Fruit fly (Drosophila melanogaster): ENCODE measurements around the gene prd.

prd gene

DNA sequence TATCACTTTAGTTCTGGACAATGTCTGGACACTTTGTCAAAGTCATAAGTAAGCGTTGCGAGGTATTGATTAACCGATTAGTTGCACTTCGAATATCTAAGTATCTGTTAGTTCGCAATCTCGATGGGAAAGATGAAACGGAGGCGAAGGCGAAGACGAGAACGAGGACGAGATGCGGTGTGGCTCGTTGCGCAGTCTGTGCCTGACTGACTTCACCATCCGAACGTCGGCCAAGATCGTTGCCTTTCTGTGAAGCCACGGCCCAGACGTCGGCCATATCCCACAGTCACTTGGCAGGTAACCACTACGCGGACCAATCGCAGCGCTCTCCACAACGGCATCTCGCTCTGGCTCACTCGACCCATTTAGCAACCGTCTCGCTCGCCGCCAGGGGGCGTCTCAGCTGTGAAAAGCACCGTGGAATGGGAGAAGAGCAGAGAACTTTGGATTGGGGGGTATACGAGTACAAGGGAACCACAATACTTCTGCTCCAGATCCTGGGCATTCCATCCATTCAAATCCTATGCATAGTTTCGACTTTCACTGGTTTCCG is at the start of gene prd:
TSS of gene prd (minus strand) at position 209 of the 553 bp plus-strand sequence.
- TF ChIP-seq Sin3A (optimal IDR thresholded peaks at IDR 0.05) = no peak
- no peak for TF ChIP-seq Myc (optimal IDR thresholded peaks at IDR 0.05)
- no peak for TF ChIP-seq insv (optimal IDR thresholded peaks at IDR 0.05)
- no peak for TF ChIP-seq ttk (optimal IDR thresholded peaks at IDR 0.05)
- TF ChIP-seq psq (optimal IDR thresholded peaks at IDR 0.05) = no peak
- TF ChIP-seq h (optimal IDR thresholded peaks at IDR 0.05) = no peak

DNA sequence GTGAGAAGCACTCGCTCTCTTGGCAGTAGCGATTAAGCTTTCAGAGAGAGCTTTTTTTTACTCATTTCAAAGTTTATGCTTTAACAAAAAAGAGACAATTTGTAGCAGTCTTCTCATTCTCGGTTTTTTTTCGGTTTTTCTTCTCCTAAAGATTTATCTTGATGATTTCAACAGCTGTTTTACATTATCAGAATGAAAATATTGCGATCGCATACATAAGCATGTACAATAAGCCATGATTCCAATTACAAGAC is 48.4 kb upstream of the prd start:
- TF ChIP-seq Myc (optimal IDR thresholded peaks at IDR 0.05) (no peak), ttk (optimal IDR thresholded peaks at IDR 0.05) (no peak), insv (optimal IDR thresholded peaks at IDR 0.05) (no peak), h (optimal IDR thresholded peaks at IDR 0.05) (no peak), psq (optimal IDR thresholded peaks at IDR 0.05) (no peak), Sin3A (optimal IDR thresholded peaks at IDR 0.05) (no peak)

DNA sequence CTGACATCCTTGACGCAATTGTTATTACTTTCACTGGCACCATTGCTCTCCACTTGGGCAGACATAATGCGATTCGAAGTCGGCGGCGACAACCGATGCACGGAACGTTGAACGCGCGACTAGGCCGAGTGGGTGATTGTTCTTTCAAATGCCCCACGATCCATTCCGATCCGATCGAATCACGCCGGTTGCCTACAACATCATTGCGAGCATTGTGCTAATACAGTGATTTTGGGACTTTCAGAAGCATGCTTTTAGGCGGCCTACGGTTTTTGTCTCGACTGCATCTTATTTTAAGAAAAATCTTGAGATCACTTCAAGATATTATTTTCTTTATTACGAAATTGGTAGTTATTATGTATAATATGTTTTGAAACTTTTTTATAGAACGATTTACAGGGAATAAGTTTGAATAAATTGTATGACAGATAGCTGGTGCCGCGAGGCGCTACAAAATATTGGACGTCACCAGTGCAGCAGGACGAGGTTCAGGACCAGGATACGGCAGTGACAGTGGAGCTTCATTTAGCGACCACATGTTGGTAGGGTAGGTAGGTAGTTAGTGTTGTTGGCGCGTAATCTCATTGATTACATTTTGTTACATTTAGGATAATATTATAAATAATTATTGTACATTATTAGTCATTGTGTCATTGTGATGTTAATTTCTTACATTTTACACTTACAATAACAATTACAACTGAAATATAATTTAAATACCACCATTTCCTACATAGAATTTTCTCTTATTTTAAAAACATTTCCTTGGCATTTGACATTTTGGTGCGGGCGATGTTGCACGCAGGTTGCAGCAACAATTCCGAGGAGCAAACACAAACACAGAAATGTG is 47.9 kb upstream of the prd start, which contains the start of gene rho-6:
TSS of gene rho-6 (minus strand) at position 137 of the 850 bp plus-strand sequence.
- TF ChIP-seq h (optimal IDR thresholded peaks at IDR 0.05) (no peak), Myc (optimal IDR thresholded peaks at IDR 0.05) (no peak), Sin3A (optimal IDR thresholded peaks at IDR 0.05) (no peak), psq (optimal IDR thresholded peaks at IDR 0.05) (no peak), insv (optimal IDR thresholded peaks at IDR 0.05) (no peak), ttk (optimal IDR thresholded peaks at IDR 0.05) (no peak)

DNA sequence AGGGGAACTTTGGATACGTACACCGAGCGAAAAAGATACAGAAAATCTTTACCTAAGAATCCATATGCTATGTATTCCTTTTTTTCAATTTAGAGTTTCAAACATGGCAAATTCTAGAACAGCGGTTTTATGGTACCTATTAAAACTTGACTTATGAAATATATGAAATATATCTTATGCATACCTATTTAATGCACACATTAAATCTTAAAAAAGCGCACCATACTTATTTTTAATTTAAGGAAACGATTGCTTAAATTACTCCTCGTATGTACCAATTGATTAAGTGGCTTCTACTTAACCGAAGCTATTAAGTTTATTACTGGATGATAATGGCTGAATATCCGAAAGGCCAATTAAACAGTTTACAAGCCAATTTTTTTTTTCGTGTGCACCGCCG is 34.4 kb upstream of the prd start:
- TF ChIP-seq insv (optimal IDR thresholded peaks at IDR 0.05) (no peak), psq (optimal IDR thresholded peaks at IDR 0.05) (no peak), Sin3A (optimal IDR thresholded peaks at IDR 0.05) (no peak), h (optimal IDR thresholded peaks at IDR 0.05) (no peak), Myc (optimal IDR thresholded peaks at IDR 0.05) (no peak), ttk (optimal IDR thresholded peaks at IDR 0.05) (no peak)

DNA sequence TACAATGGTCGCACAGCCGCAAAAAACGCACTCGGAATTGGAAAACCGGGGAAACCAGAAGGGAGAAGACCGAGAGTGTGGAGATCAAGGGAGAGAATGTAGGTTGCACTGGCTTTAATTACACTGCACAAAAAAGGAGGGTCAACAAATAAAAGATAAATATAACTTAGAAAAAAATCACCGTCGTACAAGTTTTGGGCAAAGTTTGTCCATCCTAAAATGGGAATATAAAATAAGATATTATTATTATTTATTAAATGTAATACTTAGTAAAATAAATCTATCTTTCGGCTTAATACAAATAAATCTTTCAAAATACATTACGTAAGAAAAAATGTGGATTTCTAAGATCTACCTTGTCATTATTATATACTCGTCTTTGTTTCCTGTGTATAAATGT is 30.2 kb upstream of the prd start:
- no peak for TF ChIP-seq Sin3A (optimal IDR thresholded peaks at IDR 0.05)
- TF ChIP-seq insv (optimal IDR thresholded peaks at IDR 0.05) = no peak
- no peak for TF ChIP-seq Myc (optimal IDR thresholded peaks at IDR 0.05)
- no peak for TF ChIP-seq h (optimal IDR thresholded peaks at IDR 0.05)
- TF ChIP-seq psq (optimal IDR thresholded peaks at IDR 0.05) = no peak

DNA sequence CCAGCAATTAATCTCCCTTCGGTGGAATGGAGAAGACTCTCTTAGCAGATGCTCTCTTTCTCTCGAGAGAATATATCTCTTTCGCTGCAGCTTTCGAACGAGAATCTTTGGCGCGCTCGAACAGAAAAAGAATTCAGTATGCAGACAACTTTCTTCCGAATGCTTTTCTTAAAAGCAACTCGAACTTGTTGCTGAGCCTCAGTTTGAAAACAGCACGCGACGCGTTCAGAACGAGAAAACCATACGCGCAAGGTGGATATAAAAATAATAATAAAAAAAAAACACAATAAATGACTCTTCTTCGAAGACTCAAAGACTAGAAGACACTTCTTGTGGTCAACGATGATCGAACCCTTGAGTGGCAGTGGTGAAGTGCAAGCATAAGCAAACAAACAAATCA is 28.5 kb upstream of the prd start, which contains the start of gene CG17211:
TSS of gene CG17211 (plus strand) at position 202 of the 400 bp plus-strand sequence.
- TF ChIP-seq ttk (optimal IDR thresholded peaks at IDR 0.05) (no peak), psq (optimal IDR thresholded peaks at IDR 0.05) (no peak), Myc (optimal IDR thresholded peaks at IDR 0.05) (no peak), h (optimal IDR thresholded peaks at IDR 0.05) (no peak), insv (optimal IDR thresholded peaks at IDR 0.05) (no peak), Sin3A (optimal IDR thresholded peaks at IDR 0.05) (no peak)

DNA sequence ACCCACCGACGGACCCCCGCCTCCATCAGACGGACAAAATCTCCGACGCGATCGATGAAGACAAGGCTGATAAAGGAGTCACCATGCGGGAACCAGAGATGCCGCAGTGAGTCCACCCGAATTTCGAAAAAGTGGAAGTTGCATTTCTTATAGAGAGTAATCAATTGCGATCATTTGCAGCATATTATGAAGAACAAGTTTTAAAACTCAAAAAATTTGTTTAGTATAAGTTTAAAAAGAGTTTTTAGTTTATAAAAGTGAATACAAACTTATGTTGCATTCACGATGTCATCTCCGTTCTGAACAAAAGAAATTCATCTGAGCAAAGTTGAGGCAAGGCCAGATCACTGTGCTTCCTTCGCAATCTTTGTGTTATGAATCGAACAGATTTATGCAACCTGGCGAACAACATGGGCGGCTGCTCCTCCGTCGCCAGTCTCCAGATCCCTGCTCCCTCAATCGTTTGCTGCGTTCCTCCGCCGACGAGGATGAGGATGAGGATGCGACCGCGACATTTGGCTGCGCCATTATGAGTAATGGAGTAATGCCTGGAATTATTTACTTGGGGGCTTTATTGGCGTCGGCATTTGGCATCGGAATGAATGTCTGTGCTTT is 27.4 kb upstream of the prd start:
- TF ChIP-seq psq (optimal IDR thresholded peaks at IDR 0.05) = no peak
- TF ChIP-seq h (optimal IDR thresholded peaks at IDR 0.05) = no peak
- no peak for TF ChIP-seq ttk (optimal IDR thresholded peaks at IDR 0.05)

DNA sequence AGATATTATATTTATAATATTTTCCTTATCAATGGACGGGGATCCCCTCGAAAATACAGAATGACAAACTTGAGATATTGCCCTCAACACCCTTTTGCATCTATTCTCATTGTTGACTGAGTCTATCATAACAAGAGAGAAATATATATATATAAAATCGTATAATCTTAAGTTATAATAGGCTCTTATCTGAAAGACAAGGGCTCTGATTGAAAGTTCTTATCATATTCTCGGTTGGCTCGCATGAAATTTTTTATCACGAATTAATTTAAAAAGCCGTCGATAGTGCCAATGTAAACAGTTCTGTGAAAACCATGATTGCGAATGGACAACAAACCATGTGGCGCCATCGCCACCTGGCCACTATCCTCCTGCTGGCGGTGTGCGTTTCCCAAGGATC is 25.2 kb upstream of the prd start, which contains the start of gene Phae2:
TSS of gene Phae2 (plus strand) at position 301 of the 400 bp plus-strand sequence.
- TF ChIP-seq ttk (optimal IDR thresholded peaks at IDR 0.05) = no peak
- no peak for TF ChIP-seq insv (optimal IDR thresholded peaks at IDR 0.05)
- TF ChIP-seq Myc (optimal IDR thresholded peaks at IDR 0.05) = no peak
- TF ChIP-seq psq (optimal IDR thresholded peaks at IDR 0.05) = no peak

DNA sequence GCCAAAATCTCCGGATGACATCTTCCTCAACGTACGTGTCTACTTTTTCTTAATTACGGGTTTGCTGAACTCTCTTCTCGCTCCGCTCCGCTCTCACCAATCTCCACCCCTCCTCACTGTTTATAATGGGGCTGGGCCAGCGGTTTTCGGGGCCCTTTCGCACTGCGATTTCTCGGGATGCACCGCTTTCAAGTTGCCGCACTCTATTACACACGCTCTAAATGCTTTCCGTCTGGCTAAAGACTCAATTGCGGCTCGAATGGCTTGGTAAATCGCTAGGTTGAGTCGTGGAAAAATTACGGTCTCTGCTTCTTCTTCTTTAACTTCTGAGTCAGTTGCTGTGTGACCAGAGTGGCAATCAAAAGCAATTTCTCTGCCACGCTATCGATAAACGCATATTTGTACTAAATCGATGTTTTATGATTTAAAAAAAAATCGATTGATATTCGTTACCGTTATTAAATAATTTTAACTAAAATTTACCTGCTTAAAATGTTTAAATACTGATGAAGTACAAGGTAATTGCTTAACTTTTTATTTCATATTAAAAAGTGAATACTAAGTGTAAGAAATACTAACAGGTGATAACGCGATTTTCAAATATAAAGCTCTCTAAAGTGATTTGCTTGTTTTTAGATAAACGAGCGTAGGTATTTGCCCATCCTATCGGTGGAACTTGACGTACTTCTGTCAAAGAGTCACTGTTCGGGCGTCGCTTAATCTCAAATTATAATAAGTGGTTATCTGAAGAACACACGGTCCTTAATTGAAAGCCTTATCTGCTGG is 23.3 kb upstream of the prd start, which contains the start of the genes Rab6 and Phae1:
TSS of gene Rab6 (minus strand) at position 338 of the 786 bp plus-strand sequence.
TSS of gene Phae1 (plus strand) at position 639 of the 786 bp plus-strand sequence.
- TF ChIP-seq insv (optimal IDR thresholded peaks at IDR 0.05) (no peak), psq (optimal IDR thresholded peaks at IDR 0.05) (no peak), Sin3A (optimal IDR thresholded peaks at IDR 0.05) (no peak), ttk (optimal IDR thresholded peaks at IDR 0.05) (no peak), h (optimal IDR thresholded peaks at IDR 0.05) (no peak), Myc (optimal IDR thresholded peaks at IDR 0.05) (no peak)

DNA sequence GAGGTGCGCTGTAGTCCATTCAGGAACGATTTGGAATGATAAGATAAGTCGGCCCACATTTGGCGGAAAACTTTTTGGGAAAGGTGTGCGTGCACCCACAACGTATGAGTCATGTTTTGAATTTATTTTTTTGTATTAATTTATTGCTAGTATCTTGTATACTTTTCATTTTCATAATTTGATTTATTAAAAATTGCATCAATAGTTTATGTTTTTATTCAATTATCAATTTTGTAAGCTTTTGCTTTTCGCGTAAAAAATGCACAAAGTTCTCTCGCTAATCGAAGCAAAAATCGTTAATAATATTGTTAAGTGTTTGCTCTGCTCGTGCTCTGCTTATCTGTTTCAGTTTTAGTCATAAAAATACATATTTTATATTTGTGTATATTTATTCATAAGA is 21.5 kb upstream of the prd start:
- TF ChIP-seq Sin3A (optimal IDR thresholded peaks at IDR 0.05) (no peak), h (optimal IDR thresholded peaks at IDR 0.05) (no peak), Myc (optimal IDR thresholded peaks at IDR 0.05) (no peak), psq (optimal IDR thresholded peaks at IDR 0.05) (no peak), ttk (optimal IDR thresholded peaks at IDR 0.05) (no peak), insv (optimal IDR thresholded peaks at IDR 0.05) (no peak)

DNA sequence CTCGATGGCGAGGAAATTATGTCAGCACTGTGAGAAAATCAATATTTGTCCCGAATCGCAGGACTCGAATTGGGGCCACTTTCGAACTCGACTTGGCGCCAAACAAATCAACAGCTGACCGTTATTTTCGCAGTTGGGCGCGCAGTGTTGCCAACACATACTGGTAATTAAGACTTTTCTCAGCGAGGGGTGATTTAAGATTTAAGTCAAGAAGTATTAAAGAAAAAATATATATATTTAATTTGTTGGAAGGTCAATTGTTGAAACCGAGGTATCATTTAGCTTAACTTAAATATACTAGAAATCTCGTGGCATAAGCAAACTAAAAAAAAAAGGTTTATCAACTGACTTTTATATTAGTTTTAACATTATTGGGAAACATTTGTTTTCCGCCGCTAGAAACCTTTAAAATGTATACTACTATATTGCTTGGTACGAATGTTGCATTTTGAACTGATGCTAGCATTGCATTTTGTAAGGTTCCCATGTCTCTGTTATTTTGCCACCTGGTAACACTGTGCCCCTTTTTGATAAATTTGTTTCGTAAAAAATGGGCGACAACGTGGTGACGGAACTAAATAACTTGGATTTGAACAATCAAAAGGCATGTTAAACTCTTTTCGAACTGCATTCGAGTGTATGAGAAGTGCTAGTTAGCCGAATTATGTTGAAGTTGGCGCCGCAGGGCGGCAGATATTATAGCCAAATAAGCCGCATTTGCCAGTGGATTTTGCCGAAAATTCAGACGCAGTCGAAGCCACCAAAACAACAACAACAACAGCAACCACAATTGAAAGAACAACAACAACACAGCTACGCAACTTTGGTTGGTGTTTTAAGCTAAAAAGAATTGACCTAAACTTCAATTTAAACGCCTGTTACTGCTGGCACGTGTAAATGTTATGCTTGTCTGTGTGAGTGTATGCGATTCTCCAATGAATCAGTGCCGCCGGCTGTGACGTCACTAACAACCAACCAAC is 17.9 kb upstream of the prd start, which contains the start of the genes Patsas and ThrRS:
TSS of gene Patsas (minus strand) at position 55 of the 980 bp plus-strand sequence.
TSS of gene ThrRS (plus strand) at position 521 of the 980 bp plus-strand sequence.
- no peak for TF ChIP-seq Sin3A (optimal IDR thresholded peaks at IDR 0.05)
- TF ChIP-seq ttk (optimal IDR thresholded peaks at IDR 0.05) = no peak
- no peak for TF ChIP-seq insv (optimal IDR thresholded peaks at IDR 0.05)
- TF ChIP-seq psq (optimal IDR thresholded peaks at IDR 0.05) = no peak
- TF ChIP-seq Myc (optimal IDR thresholded peaks at IDR 0.05) = no peak
- TF ChIP-seq h (optimal IDR thresholded peaks at IDR 0.05) = no peak

Data from Kc167 (cell line).